Worm (Caenorhabditis elegans) whole organism, mixed stage, embryonic: ENCODE results near the gene vit-2.

ENCODE experiments used
- M03D4.4 ChIP-seq: sonication (generic microtip); optimal IDR thresholded peaks from 2 replicates; lab custom pipeline; 2017; ENCODE audit warnings: mild to moderate bottlenecking, missing genetic modification characterization, missing compliant biosample characterization
- bed-3 ChIP-seq: fragments of 200-800 bp; sonication (Bioruptor generic); optimal IDR thresholded peaks from 3 replicates; lab custom pipeline; 2018; ENCODE audit warnings: mild to moderate bottlenecking, missing genetic modification characterization, moderate library complexity, missing compliant biosample characterization
- blmp-1 ChIP-seq: fragments of 150-350 bp; optimal IDR thresholded peaks from 2 replicates; lab custom pipeline; 2014; ENCODE audit warnings: missing biosample characterization, missing genetic modification characterization
- ceh-39 ChIP-seq: fragments of 150-350 bp; optimal IDR thresholded peaks from 2 replicates; lab custom pipeline; 2014; ENCODE audit warnings: missing biosample characterization, missing genetic modification characterization
- ceh-43 ChIP-seq: fragments of 200-800 bp; sonication (Bioruptor generic); optimal IDR thresholded peaks from 2 replicates; lab custom pipeline; 2018; ENCODE audit warnings: mild to moderate bottlenecking, missing genetic modification characterization, moderate library complexity, missing compliant biosample characterization
- ceh-83 ChIP-seq: fragments of 200-800 bp; sonication (Bioruptor generic); optimal IDR thresholded peaks from 2 replicates; lab custom pipeline; 2018; ENCODE audit warnings: mild to moderate bottlenecking, missing genetic modification characterization, missing compliant biosample characterization
- ces-1 ChIP-seq: fragments of 150-350 bp; optimal IDR thresholded peaks from 2 replicates; lab custom pipeline; 2014; ENCODE audit warnings: missing biosample characterization, missing genetic modification reagents, missing genetic modification characterization
- cnd-1 ChIP-seq: fragments of 200-800 bp; sonication (Bioruptor generic); optimal IDR thresholded peaks from 2 replicates; lab custom pipeline; 2018; ENCODE audit warnings: mild to moderate bottlenecking, missing genetic modification characterization, missing compliant biosample characterization
- drap-1 ChIP-seq: fragments of 200-800 bp; sonication (Bioruptor generic); optimal IDR thresholded peaks from 3 replicates; lab custom pipeline; 2018; ENCODE audit warnings: mild to moderate bottlenecking, missing genetic modification characterization, missing compliant biosample characterization
- elt-1 ChIP-seq: sonication (generic microtip); optimal IDR thresholded peaks from 2 replicates; lab custom pipeline; 2017; ENCODE audit warnings: missing genetic modification characterization, mild to moderate bottlenecking, missing compliant biosample characterization, antibody characterized with exemption, moderate library complexity, borderline replicate concordance; ENCODE audit not compliant: insufficient read depth
- elt-3 ChIP-seq: fragments of 150-350 bp; optimal IDR thresholded peaks from 2 replicates; lab custom pipeline; 2014; ENCODE audit warnings: missing biosample characterization, missing genetic modification characterization
- flh-1 ChIP-seq: fragments of 200-800 bp; sonication (Bioruptor generic); optimal IDR thresholded peaks from 2 replicates; lab custom pipeline; 2018; ENCODE audit warnings: mild to moderate bottlenecking, missing genetic modification characterization, moderate library complexity, missing compliant biosample characterization
- ham-2 ChIP-seq: fragments of 200-800 bp; sonication (Bioruptor generic); optimal IDR thresholded peaks from 2 replicates; lab custom pipeline; 2018; ENCODE audit warnings: mild to moderate bottlenecking, missing genetic modification characterization, missing compliant biosample characterization
- hlh-1 ChIP-seq: fragments of 150-350 bp; optimal IDR thresholded peaks from 2 replicates; lab custom pipeline; 2014; ENCODE audit warnings: missing biosample characterization, missing genetic modification reagents, missing genetic modification characterization
- lin-13 ChIP-seq: fragments of 150-350 bp; optimal IDR thresholded peaks from 2 replicates; lab custom pipeline; 2014; ENCODE audit warnings: missing biosample characterization, missing genetic modification characterization
- mab-5 ChIP-seq: fragments of 150-350 bp; optimal IDR thresholded peaks from 2 replicates; lab custom pipeline; 2014; ENCODE audit warnings: missing biosample characterization, missing genetic modification characterization
- mep-1 ChIP-seq: fragments of 150-350 bp; optimal IDR thresholded peaks from 2 replicates; lab custom pipeline; 2017; ENCODE audit warnings: missing biosample characterization, missing genetic modification reagents, missing genetic modification characterization, inconsistent platforms
- mls-2 ChIP-seq: sonication (generic microtip); optimal IDR thresholded peaks from 2 replicates; lab custom pipeline; 2016; ENCODE audit warnings: mild to moderate bottlenecking, missing genetic modification characterization, moderate library complexity, missing compliant biosample characterization
- nhr-12 ChIP-seq: fragments of 150-350 bp; optimal IDR thresholded peaks from 2 replicates; lab custom pipeline; 2014; ENCODE audit warnings: missing biosample characterization, missing genetic modification characterization
- nhr-2 ChIP-seq: fragments of 150-350 bp; optimal IDR thresholded peaks from 2 replicates; lab custom pipeline; 2014; ENCODE audit warnings: missing biosample characterization, missing genetic modification characterization
- nhr-28 ChIP-seq: fragments of 150-350 bp; optimal IDR thresholded peaks from 2 replicates; lab custom pipeline; 2014; ENCODE audit warnings: missing biosample characterization, missing genetic modification characterization
- nhr-76 ChIP-seq: sonication (generic microtip); optimal IDR thresholded peaks from 2 replicates; lab custom pipeline; 2017; ENCODE audit warnings: missing biosample characterization, missing genetic modification characterization
- pha-4 ChIP-seq: fragments of 150-350 bp; optimal IDR thresholded peaks from 2 replicates; lab custom pipeline; 2018; ENCODE audit warnings: missing biosample characterization, missing genetic modification reagents, missing genetic modification characterization
- snpc-4 ChIP-seq: fragments of 150-350 bp; optimal IDR thresholded peaks from 2 replicates; lab custom pipeline; 2014; ENCODE audit warnings: missing biosample characterization, missing genetic modification characterization
- sptf-1 ChIP-seq: sonication (generic microtip); optimal IDR thresholded peaks from 2 replicates; lab custom pipeline; 2017; ENCODE audit warnings: mild to moderate bottlenecking, missing genetic modification characterization, moderate library complexity, missing compliant biosample characterization
- tbx-8 ChIP-seq: fragments of 200-800 bp; sonication (Bioruptor generic); optimal IDR thresholded peaks from 2 replicates; lab custom pipeline; 2018; ENCODE audit warnings: mild to moderate bottlenecking, missing genetic modification characterization, moderate library complexity, missing compliant biosample characterization
- unc-120 ChIP-seq: sonication (generic microtip); optimal IDR thresholded peaks from 2 replicates; lab custom pipeline; 2017; ENCODE audit warnings: missing genetic modification characterization, missing compliant biosample characterization; ENCODE audit not compliant: poor library complexity, severe bottlenecking
- unc-39 ChIP-seq: fragments of 150-350 bp; optimal IDR thresholded peaks from 2 replicates; lab custom pipeline; 2014; ENCODE audit warnings: missing biosample characterization, missing genetic modification characterization
- unc-62 ChIP-seq: fragments of 150-350 bp; optimal IDR thresholded peaks from 2 replicates; lab custom pipeline; 2014; ENCODE audit warnings: missing biosample characterization, missing genetic modification reagents, missing genetic modification characterization
- zip-8 ChIP-seq: fragments of 150-350 bp; optimal IDR thresholded peaks from 2 replicates; lab custom pipeline; 2014; ENCODE audit warnings: missing biosample characterization, missing genetic modification characterization
- ztf-11 ChIP-seq: fragments of 150-350 bp; optimal IDR thresholded peaks from 2 replicates; lab custom pipeline; 2014; ENCODE audit warnings: missing biosample characterization, missing genetic modification characterization

Gene vit-2

ce11 chrX:5106187-5106694 is 5.4 kb downstream of the vit-2 start:
- TF ChIP-seq flh-1 (GFP tag; lab: Kevin White, UChicago) (no peak), ztf-11 (tag; lab: Kevin White, UChicago) (no peak), mep-1 (tag; lab: Kevin White, UChicago) (no peak), pha-4 (tag; lab: Kevin White, UChicago) (no peak), drap-1 (GFP tag; lab: Kevin White, UChicago) (no peak), bed-3 (GFP tag; lab: Kevin White, UChicago) (no peak), sptf-1 (tag; lab: Kevin White, UChicago) (no peak), zip-8 (tag; lab: Kevin White, UChicago) (no peak), mab-5 (tag; lab: Kevin White, UChicago) (no peak), elt-1 (tag; lab: Kevin White, UChicago) (no peak), ceh-83 (GFP tag; lab: Kevin White, UChicago) (no peak), hlh-1 (tag; lab: Kevin White, UChicago) (no peak), snpc-4 (tag; lab: Kevin White, UChicago) (no peak), nhr-2 (tag; lab: Kevin White, UChicago) (no peak)
- TF ChIP-seq, all 35 proteins: peak for 0

ce11 chrX:5106942-5107341 is 6.1 kb downstream of the vit-2 start, which contains the start of gene C42D8.9:
C42D8.9 (minus strand) TSS chrX:5107042.
- TF ChIP-seq unc-62 (no peak), snpc-4 (tag; lab: Kevin White, UChicago) (no peak), unc-120 (no peak), ceh-43 (GFP tag; lab: Kevin White, UChicago) (no peak), mep-1 (tag; lab: Kevin White, UChicago) (no peak), cnd-1 (tag; lab: Kevin White, UChicago) (no peak), ham-2 (no peak), nhr-2 (tag; lab: Kevin White, UChicago) (no peak), zip-8 (tag; lab: Kevin White, UChicago) (no peak), elt-1 (tag; lab: Kevin White, UChicago) (no peak), pha-4 (tag; lab: Kevin White, UChicago) (no peak), hlh-1 (tag; lab: Kevin White, UChicago) (no peak), bed-3 (GFP tag; lab: Kevin White, UChicago) (no peak), blmp-1 (no peak), tbx-8 (no peak), nhr-76 (tag; lab: Kevin White, UChicago) (no peak), ztf-11 (tag; lab: Kevin White, UChicago) (no peak), mls-2 (no peak), ceh-83 (GFP tag; lab: Kevin White, UChicago) (no peak)

- TF ChIP-seq nhr-76 (tag; lab: Kevin White, UChicago): no peak
- TF ChIP-seq ztf-11 (tag; lab: Kevin White, UChicago): no peak
- TF ChIP-seq nhr-28 (tag; lab: Kevin White, UChicago): no peak
- TF ChIP-seq ham-2: no peak
- TF ChIP-seq blmp-1: no peak
- no peak for TF ChIP-seq ceh-83 (GFP tag; lab: Kevin White, UChicago)
- no peak for TF ChIP-seq lin-13 (tag; lab: Kevin White, UChicago)
- TF ChIP-seq mep-1 (tag; lab: Kevin White, UChicago): no peak
- no peak for TF ChIP-seq flh-1 (GFP tag; lab: Kevin White, UChicago)
- TF ChIP-seq zip-8 (tag; lab: Kevin White, UChicago): no peak
- no peak for TF ChIP-seq drap-1 (GFP tag; lab: Kevin White, UChicago)
- TF ChIP-seq elt-3: no peak
- TF ChIP-seq sptf-1 (tag; lab: Kevin White, UChicago): no peak
- TF ChIP-seq bed-3 (GFP tag; lab: Kevin White, UChicago): no peak
These were observed 8.3 kb downstream of the vit-2 start, which contains the start of gene C42D8.1 for ce11 chrX:5109130-5109529. C42D8.1 (plus strand) TSS chrX:5109506.

ce11 chrX:5111894-5112293 is 11.1 kb downstream of the vit-2 start:
- TF ChIP-seq mep-1 (tag; lab: Kevin White, UChicago) (no peak), unc-120 (no peak), unc-39 (no peak), nhr-2 (tag; lab: Kevin White, UChicago) (no peak), lin-13 (tag; lab: Kevin White, UChicago) (no peak), ces-1 (GFP tag; lab: Kevin White, UChicago) (no peak), M03D4.4 (no peak), drap-1 (GFP tag; lab: Kevin White, UChicago) (no peak), snpc-4 (tag; lab: Kevin White, UChicago) (no peak), ceh-39 (tag; lab: Kevin White, UChicago) (no peak), mls-2 (no peak), flh-1 (GFP tag; lab: Kevin White, UChicago) (no peak), ceh-43 (GFP tag; lab: Kevin White, UChicago) (no peak), nhr-12 (tag; lab: Kevin White, UChicago) (no peak), tbx-8 (no peak)
